Worm (Caenorhabditis elegans): ENCODE data around the gene nhr-103.

Gene nhr-103

ce11 chrV:2206181-2206580, 19.0 kb upstream of the nhr-103 start, which contains the start of gene srt-40:
srt-40 (minus strand) TSS chrV:2206281.
- TF ChIP-seq aly-2 (tag; optimal IDR thresholded peaks at IDR 0.05) (no peak), tlp-1 (tag; optimal IDR thresholded peaks at IDR 0.05) (no peak), pag-3 (tag; optimal IDR thresholded peaks at IDR 0.05; ENCODE audit: borderline replicate concordance, insufficient read depth) (no peak), nhr-90 (tag; optimal IDR thresholded peaks at IDR 0.05; ENCODE audit: poor library complexity) (no peak)

- no peak for TF ChIP-seq grh-1 (GFP tag; IDR thresholded peaks at IDR 0.05)
- TF ChIP-seq tbx-2 (tag; optimal IDR thresholded peaks at IDR 0.05): no peak
- no peak for TF ChIP-seq pax-3 (tag; optimal IDR thresholded peaks at IDR 0.05)
- TF ChIP-seq mep-1 (tag; optimal IDR thresholded peaks at IDR 0.05): no peak
- no peak for TF ChIP-seq hlh-17 (GFP tag; optimal IDR thresholded peaks at IDR 0.05; ENCODE audit: borderline replicate concordance)
- TF ChIP-seq alr-1 (tag; optimal IDR thresholded peaks at IDR 0.05; ENCODE audit: borderline replicate concordance): no peak
- TF ChIP-seq nhr-47 (tag; optimal IDR thresholded peaks at IDR 0.05): no peak
- TF ChIP-seq xbp-1 (tag; optimal IDR thresholded peaks at IDR 0.05): no peak
- TF ChIP-seq aly-2 (tag; optimal IDR thresholded peaks at IDR 0.05): no peak
- TF ChIP-seq lin-14 (GFP tag; optimal IDR thresholded peaks at IDR 0.05): no peak
- no peak for TF ChIP-seq swsn-7 (tag; optimal IDR thresholded peaks at IDR 0.05)
- no peak for TF ChIP-seq lin-15B (tag; optimal IDR thresholded peaks at IDR 0.05)
- no peak for TF ChIP-seq skn-1 (tag; optimal IDR thresholded peaks at IDR 0.05)
- TF ChIP-seq snpc-4 (tag; optimal IDR thresholded peaks at IDR 0.05): no peak
- no peak for TF ChIP-seq elt-2 (tag; optimal IDR thresholded peaks at IDR 0.05)
- TF ChIP-seq nhr-84 (tag; optimal IDR thresholded peaks at IDR 0.05): no peak
- TF ChIP-seq ztf-4 (tag; optimal IDR thresholded peaks at IDR 0.05): no peak
- no peak for TF ChIP-seq lin-39 (tag; optimal IDR thresholded peaks at IDR 0.05)
- no peak for TF ChIP-seq jun-1 (tag; optimal IDR thresholded peaks at IDR 0.05)
- TF ChIP-seq unc-30 (tag; optimal IDR thresholded peaks at IDR 0.05): no peak
These were observed 18.4 kb upstream of the nhr-103 start, which contains the start of gene svh-11 for ce11 chrV:2206801-2207200. svh-11 (plus strand) TSS chrV:2207101.

- TF ChIP-seq ztf-4 (tag; optimal IDR thresholded peaks at IDR 0.05): no peak
- TF ChIP-seq efl-1 (optimal IDR thresholded peaks at IDR 0.05): no peak
- no peak for TF ChIP-seq efl-1 (GFP tag; optimal IDR thresholded peaks at IDR 0.05 in 1 of 2)
- TF ChIP-seq fkh-8 (tag; optimal IDR thresholded peaks at IDR 0.05): no peak
- no peak for TF ChIP-seq aha-1 (tag; optimal IDR thresholded peaks at IDR 0.05)
- no peak for TF ChIP-seq zag-1 (tag; optimal IDR thresholded peaks at IDR 0.05)
- TF ChIP-seq alr-1 (tag; optimal IDR thresholded peaks at IDR 0.05; ENCODE audit: borderline replicate concordance): no peak
- TF ChIP-seq C34B4.2 (tag; optimal IDR thresholded peaks at IDR 0.05): no peak
- no peak for TF ChIP-seq pax-3 (tag; optimal IDR thresholded peaks at IDR 0.05)
- no peak for TF ChIP-seq elt-2 (tag; optimal IDR thresholded peaks at IDR 0.05)
- TF ChIP-seq Y116A8C.19 (tag; optimal IDR thresholded peaks at IDR 0.05; ENCODE audit: borderline replicate concordance): no peak
- no peak for TF ChIP-seq mep-1 (tag; optimal IDR thresholded peaks at IDR 0.05)
- no peak for TF ChIP-seq nhr-71 (tag; optimal IDR thresholded peaks at IDR 0.05)
- TF ChIP-seq pqm-1 (tag; optimal IDR thresholded peaks at IDR 0.05): no peak
These were observed 17.7 kb upstream of the nhr-103 start for ce11 chrV:2207527-2207926.

ce11 chrV:2211936-2212335, 13.3 kb upstream of the nhr-103 start, which contains the start of gene nhr-133:
nhr-133 (minus strand) TSS chrV:2212118.
- TF ChIP-seq rnt-1 (tag; optimal IDR thresholded peaks at IDR 0.05) (no peak), grh-1 (GFP tag; IDR thresholded peaks at IDR 0.05) (no peak), lsy-2 (tag; optimal IDR thresholded peaks at IDR 0.05) (no peak), nhr-76 (tag; optimal IDR thresholded peaks at IDR 0.05) (no peak), pax-3 (tag; optimal IDR thresholded peaks at IDR 0.05) (no peak), pag-3 (tag; optimal IDR thresholded peaks at IDR 0.05; ENCODE audit: borderline replicate concordance, insufficient read depth) (no peak), nhr-90 (tag; optimal IDR thresholded peaks at IDR 0.05; ENCODE audit: poor library complexity) (no peak), nhr-77 (tag; optimal IDR thresholded peaks at IDR 0.05) (no peak), nhr-19 (GFP tag; conservative IDR thresholded peaks at IDR 0.05) (no peak), nhr-84 (tag; optimal IDR thresholded peaks at IDR 0.05) (no peak), lin-13 (GFP tag; optimal IDR thresholded peaks at IDR 0.05) (no peak), ceh-8 (GFP tag; optimal IDR thresholded peaks at IDR 0.05) (no peak), ceh-88 (GFP tag; IDR thresholded peaks at IDR 0.05) (no peak), fkh-4 (tag; optimal IDR thresholded peaks at IDR 0.05; ENCODE audit: borderline replicate concordance) (no peak), zip-4 (GFP tag; optimal IDR thresholded peaks at IDR 0.05) (no peak), Y116A8C.19 (tag; optimal IDR thresholded peaks at IDR 0.05; ENCODE audit: borderline replicate concordance) (no peak), skn-1 (tag; optimal IDR thresholded peaks at IDR 0.05) (no peak), lin-14 (GFP tag; optimal IDR thresholded peaks at IDR 0.05) (no peak), dsc-1 (tag; optimal IDR thresholded peaks at IDR 0.05) (no peak), lir-3 (tag; optimal IDR thresholded peaks at IDR 0.05; ENCODE audit: poor library complexity) (no peak), alr-1 (tag; optimal IDR thresholded peaks at IDR 0.05; ENCODE audit: borderline replicate concordance) (no peak), lin-35 (GFP tag; optimal IDR thresholded peaks at IDR 0.05) (peak in 1 of 2 experiments; percentile 45), unc-62 (GFP tag; optimal IDR thresholded peaks at IDR 0.05) (no peak)
